Worm (Caenorhabditis elegans) whole organism, L4 larva: ENCODE results near the gene suox-1.
A peak's percentile ranks its signal among the peaks of the same experiment; 100 is the strongest.

Experiments
- aly-2 ChIP-seq: sonication (generic microtip); optimal IDR thresholded peaks from 2 replicates; lab custom pipeline; 2018; ENCODE audit warnings: missing biosample characterization, missing genetic modification characterization
- ceh-28 ChIP-seq: fragments of 150-350 bp; optimal IDR thresholded peaks from 2 replicates; lab custom pipeline; 2014; ENCODE audit warnings: missing biosample characterization, missing genetic modification reagents, missing genetic modification characterization
- daf-19 ChIP-seq: fragments of 200-800 bp; sonication (Bioruptor generic); conservative IDR thresholded peaks from 2 replicates; pipeline ENCODE4 v1.3.6; 2022; ENCODE audit warnings: missing genetic modification characterization, missing compliant biosample characterization
- fkh-10 ChIP-seq: fragments of 150-350 bp; optimal IDR thresholded peaks from 2 replicates; lab custom pipeline; 2014; ENCODE audit warnings: missing biosample characterization, missing genetic modification reagents, missing genetic modification characterization
- fos-1 ChIP-seq: fragments of 150-350 bp; optimal IDR thresholded peaks from 2 replicates; lab custom pipeline; 2014; ENCODE audit warnings: missing biosample characterization, missing genetic modification characterization
- lin-39 ChIP-seq: fragments of 150-350 bp; optimal IDR thresholded peaks from 2 replicates; lab custom pipeline; 2014; ENCODE audit warnings: missing biosample characterization, missing genetic modification reagents, missing genetic modification characterization
- nhr-76 ChIP-seq: fragments of 150-350 bp; optimal IDR thresholded peaks from 2 replicates; lab custom pipeline; 2014; ENCODE audit warnings: missing biosample characterization, missing genetic modification characterization
- sdz-12 ChIP-seq: fragments of 200-800 bp; sonication (Bioruptor generic); optimal IDR thresholded peaks from 2 replicates; lab custom pipeline; 2018; ENCODE audit warnings: mild to moderate bottlenecking, missing genetic modification characterization, missing compliant biosample characterization
- unc-130 ChIP-seq: sonication (generic microtip); optimal IDR thresholded peaks from 2 replicates; lab custom pipeline; 2016; ENCODE audit warnings: missing genetic modification reagents, missing genetic modification characterization, missing compliant biosample characterization
- ztf-11 ChIP-seq: fragments of 150-350 bp; optimal IDR thresholded peaks from 2 replicates; lab custom pipeline; 2014; ENCODE audit warnings: missing biosample characterization, missing genetic modification characterization

ce11 chrX:15533260-15533659 is 35.9 kb downstream of the suox-1 start:
- TF ChIP-seq nhr-76 (tag; lab: Kevin White, UChicago) (no peak), fkh-10 (peak; percentile 20), ceh-28 (tag; lab: Kevin White, UChicago) (no peak), lin-39 (no peak), ztf-11 (tag; lab: Kevin White, UChicago) (no peak), unc-130 (GFP tag; lab: Kevin White, UChicago) (no peak), sdz-12 (GFP tag; lab: Kevin White, UChicago) (no peak), aly-2 (tag; lab: Kevin White, UChicago) (no peak), daf-19 (no peak), fos-1 (tag; lab: Kevin White, UChicago) (no peak)
